Worm (Caenorhabditis elegans): Measurements from ENCODE around the gene ZK1321.1.
A peak's percentile ranks its signal among the peaks of the same experiment; 100 is the strongest.

Gene ZK1321.1

ce11 chrII:9741400-9741799 lies 12.4 kb upstream of the ZK1321.1 start (continued):
- TF ChIP-seq pha-4 (GFP tag; IDR thresholded peaks at IDR 0.05) = peak; percentile 29; the same call in 1 of the 2 replicates
- no peak for TF ChIP-seq pha-4 (tag; optimal IDR thresholded peaks at IDR 0.05)
- no peak for TF ChIP-seq rbr-2 (tag; optimal IDR thresholded peaks at IDR 0.05)
- TF ChIP-seq lin-15B (tag; optimal IDR thresholded peaks at IDR 0.05) = no peak
- TF ChIP-seq snpc-1.2 (GFP tag; IDR thresholded peaks at IDR 0.05) = no peak
- TF ChIP-seq mep-1 (tag; optimal IDR thresholded peaks at IDR 0.05) = no peak
- no peak for TF ChIP-seq ZK337.2 (GFP tag; IDR thresholded peaks at IDR 0.05)
- TF ChIP-seq T20F7.1 (GFP tag; optimal IDR thresholded peaks at IDR 0.05) = peak; percentile 8
- TF ChIP-seq gei-8 (GFP tag; optimal IDR thresholded peaks at IDR 0.05) = no peak
- TF ChIP-seq daf-8 (GFP tag; IDR thresholded peaks at IDR 0.05) = no peak
- peak; percentile 42 for TF ChIP-seq aha-1 (tag)

- TF ChIP-seq nhr-6 (tag; optimal IDR thresholded peaks at IDR 0.05) (no peak), egl-27 (tag; optimal IDR thresholded peaks at IDR 0.05) (no peak), hlh-11 (tag; optimal IDR thresholded peaks at IDR 0.05) (no peak), hif-1 (tag; optimal IDR thresholded peaks at IDR 0.05) (no peak), lin-38 (GFP tag; IDR thresholded peaks at IDR 0.05) (0 out of 2 replicates have a peak, but pooled peaks have one; percentile 9)
These were observed 11.0 kb upstream of the ZK1321.1 start, which contains the start of gene pno-1 for ce11 chrII:9742784-9743183. Gene pno-1 (minus strand): TSS chrII:9742884.

- TF ChIP-seq hlh-11 (tag; optimal IDR thresholded peaks at IDR 0.05) (peak; percentile 62), nhr-6 (tag; optimal IDR thresholded peaks at IDR 0.05) (peak; percentile 68), lir-3 (tag; optimal IDR thresholded peaks at IDR 0.05) (no peak), T26A8.4 (GFP tag; IDR thresholded peaks at IDR 0.05) (peak; percentile 12; the same call in 1 of the 2 replicates), nhr-111 (GFP tag; optimal IDR thresholded peaks at IDR 0.05) (no peak), madf-9 (GFP tag; conservative IDR thresholded peaks at IDR 0.05) (no peak), zfp-3 (GFP tag; conservative IDR thresholded peaks at IDR 0.05) (no peak), ceh-44 (GFP tag; IDR thresholded peaks at IDR 0.05) (no peak), egl-27 (tag; optimal IDR thresholded peaks at IDR 0.05) (no peak), lin-1 (GFP tag; IDR thresholded peaks at IDR 0.05) (no peak), nhr-77 (tag; optimal IDR thresholded peaks at IDR 0.05) (peak; percentile 59), snpc-1.2 (GFP tag; IDR thresholded peaks at IDR 0.05) (no peak), set-16 (GFP tag; IDR thresholded peaks at IDR 0.05) (no peak), vab-7 (GFP tag; IDR thresholded peaks at IDR 0.05) (no peak), ceh-62 (tag; optimal IDR thresholded peaks at IDR 0.05) (no peak), ctbp-1 (GFP tag; IDR thresholded peaks at IDR 0.05) (no peak), nhr-237 (tag; optimal IDR thresholded peaks at IDR 0.05) (no peak), daf-19 (GFP tag; conservative IDR thresholded peaks at IDR 0.05) (no peak), lin-15B (tag; optimal IDR thresholded peaks at IDR 0.05) (no peak), ama-1 (optimal IDR thresholded peaks at IDR 0.05) (peak; percentile 54), mxl-3 (GFP tag; optimal IDR thresholded peaks at IDR 0.05) (no peak), Y5F2A.4 (GFP tag; optimal IDR thresholded peaks at IDR 0.05) (no peak), madf-5 (GFP tag; IDR thresholded peaks at IDR 0.05) (no peak), nhr-28 (tag; optimal IDR thresholded peaks at IDR 0.05) (peak; percentile 55), rbr-2 (tag; optimal IDR thresholded peaks at IDR 0.05) (peak; percentile 45), lin-38 (GFP tag; IDR thresholded peaks at IDR 0.05) (peak; percentile 54), ceh-20 (GFP tag; IDR thresholded peaks at IDR 0.05) (0 out of 2 replicates have a peak, but pooled peaks have one; percentile 13), arid-1 (GFP tag; conservative IDR thresholded peaks at IDR 0.05) (peak; percentile 57; the same call in 1 of the 2 replicates), lin-13 (GFP tag; optimal IDR thresholded peaks at IDR 0.05) (peak; percentile 59), F26F4.8 (GFP tag; conservative IDR thresholded peaks at IDR 0.05) (no peak), spr-1 (tag; optimal IDR thresholded peaks at IDR 0.05) (no peak), unc-39 (tag; optimal IDR thresholded peaks at IDR 0.05) (no peak), lin-29 (GFP tag; IDR thresholded peaks at IDR 0.05) (no peak), duxl-1 (tag; optimal IDR thresholded peaks at IDR 0.05; ENCODE audit: poor library complexity) (no peak), aha-1 (tag) (no peak), aly-2 (tag; optimal IDR thresholded peaks at IDR 0.05) (no peak), skn-1 (tag; optimal IDR thresholded peaks at IDR 0.05) (no peak), hmg-1.1 (GFP tag; IDR thresholded peaks at IDR 0.05) (peak; percentile 56), unc-62 (GFP tag; optimal IDR thresholded peaks at IDR 0.05 in 1 of 2) (peak in 1 of 2 experiments; percentile 88), unc-62 (tag; optimal IDR thresholded peaks at IDR 0.05) (no peak), pha-4 (GFP tag; IDR thresholded peaks at IDR 0.05) (no peak), pha-4 (tag; optimal IDR thresholded peaks at IDR 0.05) (peak; percentile 79)
These were observed 7.8 kb upstream of the ZK1321.1 start, which contains the start of the genes Y53C12B.1 and nos-3 for ce11 chrII:9746069-9746468. Gene Y53C12B.1 (minus strand): TSS chrII:9746078. Gene nos-3 (plus strand): TSS chrII:9746316.
